Worm (Caenorhabditis elegans): ENCODE data around the gene F28C6.10.
A peak's percentile ranks its signal among the peaks of the same experiment; 100 is the strongest.

Gene F28C6.10

ce11 chrII:8646437-8646836 is 38.7 kb downstream of the F28C6.10 start:
- TF ChIP-seq aha-1 (tag) (peak; percentile 94), Y75B8A.6 (GFP tag; IDR thresholded peaks at IDR 0.05) (no peak)

ce11 chrII:8648843-8649242 is 41.1 kb downstream of the F28C6.10 start:
- TF ChIP-seq lin-1 (GFP tag; IDR thresholded peaks at IDR 0.05) (no peak), mxl-3 (GFP tag; optimal IDR thresholded peaks at IDR 0.05) (no peak), aly-2 (tag; optimal IDR thresholded peaks at IDR 0.05) (no peak), Y105C5A.15 (GFP tag; IDR thresholded peaks at IDR 0.05) (no peak), zip-11 (GFP tag; IDR thresholded peaks at IDR 0.05) (no peak), mdt-29 (GFP tag; IDR thresholded peaks at IDR 0.05) (no peak), F26F4.8 (GFP tag; conservative IDR thresholded peaks at IDR 0.05) (no peak)

ce11 chrII:8650644-8651159 is 42.9 kb downstream of the F28C6.10 start, which contains the start of gene pyr-1:
Gene pyr-1, plus strand, starts transcription at chrII:8651109.
- TF ChIP-seq nhr-28 (tag; optimal IDR thresholded peaks at IDR 0.05) (peak; percentile 81), hlh-30 (tag; optimal IDR thresholded peaks at IDR 0.05; ENCODE audit: insufficient read depth) (peak; percentile 72), unc-62 (GFP tag; optimal IDR thresholded peaks at IDR 0.05 in 1 of 2) (peak in 1 of 2 experiments; percentile 55), unc-62 (tag; optimal IDR thresholded peaks at IDR 0.05) (no peak), F26F4.8 (GFP tag; conservative IDR thresholded peaks at IDR 0.05) (no peak), Y75B8A.6 (GFP tag; IDR thresholded peaks at IDR 0.05) (no peak), jun-1 (tag; optimal IDR thresholded peaks at IDR 0.05) (no peak), aha-1 (tag) (peak; percentile 4), daf-16 (GFP tag; optimal IDR thresholded peaks at IDR 0.05) (peak in 1 of 2 experiments; percentile 90), daf-16 (tag; optimal IDR thresholded peaks at IDR 0.05) (peak; percentile 93), dve-1 (tag; optimal IDR thresholded peaks at IDR 0.05; ENCODE audit: insufficient read depth) (peak; percentile 18), mdl-1 (tag; optimal IDR thresholded peaks at IDR 0.05) (peak in 1 of 2 experiments; percentile 64), mes-2 (tag; optimal IDR thresholded peaks at IDR 0.05; ENCODE audit: poor library complexity, severe bottlenecking) (peak; percentile 23)
